Worm (Caenorhabditis elegans): ENCODE data around the gene C35A11.4.

The C35A11.4 gene

ce11 chrV:5426337-5426736 lies 33.4 kb upstream of the C35A11.4 start:
- TF ChIP-seq skn-1 (tag; optimal IDR thresholded peaks at IDR 0.05) (no peak), daf-12 (tag; optimal IDR thresholded peaks at IDR 0.05) (no peak), lin-39 (tag; optimal IDR thresholded peaks at IDR 0.05) (no peak), fos-1 (tag; optimal IDR thresholded peaks at IDR 0.05) (no peak), nhr-12 (tag; optimal IDR thresholded peaks at IDR 0.05) (no peak), egl-5 (tag; optimal IDR thresholded peaks at IDR 0.05) (no peak), elt-1 (tag; optimal IDR thresholded peaks at IDR 0.05) (peak; percentile 97)

DNA sequence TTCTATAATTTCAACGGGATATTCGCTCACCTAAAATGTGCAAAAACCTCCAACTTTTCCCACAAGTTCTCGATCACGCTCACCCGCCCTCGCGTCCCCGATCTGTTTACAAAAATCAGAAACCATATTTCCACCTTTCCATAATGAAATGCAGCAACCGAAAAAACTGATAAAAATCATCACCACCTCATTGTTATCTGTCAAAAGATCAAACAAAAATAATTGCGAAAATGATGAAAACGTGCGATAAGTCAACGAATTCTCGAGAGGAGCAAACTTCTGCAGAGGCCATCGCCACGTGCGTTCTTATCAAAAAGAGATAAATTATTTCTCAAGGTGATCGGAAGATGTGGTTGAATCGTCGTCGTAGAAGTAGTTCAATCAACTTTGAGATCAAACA lies 32.1 kb upstream of the C35A11.4 start:
- TF ChIP-seq nhr-25 (tag; optimal IDR thresholded peaks at IDR 0.05) (peak; percentile 87), jun-1 (tag; optimal IDR thresholded peaks at IDR 0.05) (peak; percentile 9), elt-3 (tag; optimal IDR thresholded peaks at IDR 0.05) (peak; percentile 28 to 84 (median 31)), elt-1 (tag; optimal IDR thresholded peaks at IDR 0.05) (peak; percentile 99), sea-2 (GFP tag; optimal IDR thresholded peaks at IDR 0.05) (no peak), pqm-1 (tag; optimal IDR thresholded peaks at IDR 0.05) (peak; percentile 73), R02D3.7 (tag; optimal IDR thresholded peaks at IDR 0.05) (no peak), hmg-11 (tag; optimal IDR thresholded peaks at IDR 0.05) (no peak), nhr-76 (tag; optimal IDR thresholded peaks at IDR 0.05) (peak; percentile 75), nhr-43 (tag; optimal IDR thresholded peaks at IDR 0.05; ENCODE audit: poor library complexity, severe bottlenecking) (peak; percentile 73), mdl-1 (tag; optimal IDR thresholded peaks at IDR 0.05) (peak; percentile 87), unc-39 (tag; optimal IDR thresholded peaks at IDR 0.05) (no peak), ceh-28 (tag; optimal IDR thresholded peaks at IDR 0.05) (no peak), nhr-23 (tag; optimal IDR thresholded peaks at IDR 0.05) (peak; percentile 68), lsy-12 (tag; optimal IDR thresholded peaks at IDR 0.05) (peak; percentile 1), elt-2 (tag; optimal IDR thresholded peaks at IDR 0.05) (peak; percentile 95)

DNA sequence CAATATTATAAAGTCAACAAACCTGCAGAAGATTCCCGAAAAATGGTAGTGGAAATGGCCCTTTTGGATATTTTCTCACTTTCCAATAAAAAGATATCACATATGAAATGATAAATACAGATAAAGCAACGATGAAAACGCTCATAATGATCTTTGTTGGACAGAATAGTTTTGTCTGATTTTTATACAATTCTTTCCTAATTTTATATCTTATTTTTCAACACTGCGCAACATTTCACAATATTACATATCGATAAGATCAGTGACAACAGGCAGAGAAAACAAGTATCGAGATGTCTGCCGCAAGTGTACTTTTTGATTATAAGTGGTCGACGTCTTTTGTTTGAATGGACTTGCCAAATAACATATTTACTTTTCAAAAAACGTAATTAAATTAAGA lies 30.2 kb upstream of the C35A11.4 start, which contains the start of gene cyp-14A5:
Gene cyp-14A5, minus strand, starts transcription at position 163 of the 400 bp plus-strand sequence.
- TF ChIP-seq unc-62 (GFP tag; optimal IDR thresholded peaks at IDR 0.05), result no peak
- TF ChIP-seq nhr-76 (tag; optimal IDR thresholded peaks at IDR 0.05), result peak; percentile 40

ce11 chrV:5419915-5420314 lies 27.0 kb upstream of the C35A11.4 start, which contains the start of gene F08F3.6:
Gene F08F3.6 (minus strand): TSS chrV:5420067.
- TF ChIP-seq egl-5 (tag; optimal IDR thresholded peaks at IDR 0.05), result no peak
- TF ChIP-seq elt-2 (tag; optimal IDR thresholded peaks at IDR 0.05), result no peak
- TF ChIP-seq nhr-23 (tag; optimal IDR thresholded peaks at IDR 0.05), result no peak
- TF ChIP-seq lsy-12 (tag; optimal IDR thresholded peaks at IDR 0.05), result no peak
- no peak for TF ChIP-seq eor-1 (tag; optimal IDR thresholded peaks at IDR 0.05)
- no peak for TF ChIP-seq ZK546.5 (tag; optimal IDR thresholded peaks at IDR 0.05)
- TF ChIP-seq nhr-67 (tag; optimal IDR thresholded peaks at IDR 0.05), result no peak
- TF ChIP-seq ama-1 (optimal IDR thresholded peaks at IDR 0.05), result no peak
- no peak for TF ChIP-seq aly-2 (tag; optimal IDR thresholded peaks at IDR 0.05)
- TF ChIP-seq mml-1 (tag; optimal IDR thresholded peaks at IDR 0.05), result no peak
- no peak for TF ChIP-seq nhr-77 (tag; optimal IDR thresholded peaks at IDR 0.05)
- no peak for TF ChIP-seq nhr-12 (tag; optimal IDR thresholded peaks at IDR 0.05)
- TF ChIP-seq zag-1 (tag; optimal IDR thresholded peaks at IDR 0.05), result no peak
- TF ChIP-seq nhr-11 (tag; optimal IDR thresholded peaks at IDR 0.05), result no peak
- no peak for TF ChIP-seq ceh-28 (tag; optimal IDR thresholded peaks at IDR 0.05)

- TF ChIP-seq ama-1 (optimal IDR thresholded peaks at IDR 0.05) (peak; percentile 49), egl-27 (tag; optimal IDR thresholded peaks at IDR 0.05) (no peak), nhr-43 (tag; optimal IDR thresholded peaks at IDR 0.05; ENCODE audit: poor library complexity, severe bottlenecking) (no peak), ceh-82 (tag; optimal IDR thresholded peaks at IDR 0.05) (no peak), ceh-16 (tag; optimal IDR thresholded peaks at IDR 0.05) (no peak), egl-5 (tag; optimal IDR thresholded peaks at IDR 0.05) (no peak), unc-62 (GFP tag; optimal IDR thresholded peaks at IDR 0.05) (no peak), nhr-28 (tag; optimal IDR thresholded peaks at IDR 0.05) (no peak)
Observed at ce11 chrV:5412808-5413405, 20.0 kb upstream of the C35A11.4 start, which contains the start of gene F08F3.10. Gene F08F3.10 (plus strand): TSS chrV:5413355.

Measured in whole organism, L3 larva.